Fruit fly (Drosophila melanogaster): Measurements from ENCODE around the gene CG32069.
A peak's percentile ranks its signal among the peaks of the same experiment; 100 is the strongest.

dm6 chr3L:11047877-11048276, 14.5 kb downstream of the CG32069 start:
- TF ChIP-seq fd85E (GFP tag; optimal IDR thresholded peaks at IDR 0.05) (no peak), CG4318 (GFP tag; optimal IDR thresholded peaks at IDR 0.05) (no peak), CG6854 (GFP tag; optimal IDR thresholded peaks at IDR 0.05) (peak; percentile 53), Sox102F (GFP tag; optimal IDR thresholded peaks at IDR 0.05) (peak; percentile 45), Lpt (GFP tag; optimal IDR thresholded peaks at IDR 0.05) (no peak), CG8632 (GFP tag; optimal IDR thresholded peaks at IDR 0.05) (no peak)

All from whole organism, prepupa.